Fruit fly (Drosophila melanogaster) whole organism, embryonic: ENCODE measurements around the gene Dh31.

Experiments
- Aef1 ChIP-seq: fragments of 200-800 bp; sonication (Bioruptor generic); IDR thresholded peaks from 3 replicates; pipeline ENCODE4 v1.3.6; 2022; ENCODE audit warnings: missing biosample characterization, missing genetic modification characterization
- Awh ChIP-seq: fragments of 200-800 bp; sonication (Bioruptor generic); IDR thresholded peaks from 2 replicates; pipeline ENCODE4, ENCODE4 v1.3.6; 2022; ENCODE audit warnings: missing biosample characterization, missing genetic modification characterization
- CG11093 ChIP-seq: fragments of 200-800 bp; sonication (Bioruptor generic); IDR thresholded peaks from 3 replicates; pipeline ENCODE4 v1.3.6; 2022; ENCODE audit warnings: missing biosample characterization, missing genetic modification characterization
- CG12299 ChIP-seq: fragments of 200-800 bp; sonication (Bioruptor generic); optimal IDR thresholded peaks from 2 replicates; lab custom pipeline; 2018; ENCODE audit warnings: missing biosample characterization, mild to moderate bottlenecking, missing genetic modification characterization
- CG15073 ChIP-seq: fragments of 200-800 bp; sonication (Bioruptor generic); optimal IDR thresholded peaks from 2 replicates; lab custom pipeline; 2016; ENCODE audit warnings: missing biosample characterization, missing genetic modification characterization
- CG1529 ChIP-seq: fragments of 200-800 bp; sonication (Bioruptor generic); optimal IDR thresholded peaks from 3 replicates; lab custom pipeline; 2018; ENCODE audit warnings: missing biosample characterization, missing genetic modification characterization
- CG1647 ChIP-seq: fragments of 200-800 bp; sonication (Bioruptor generic); optimal IDR thresholded peaks from 3 replicates; lab custom pipeline; 2016; ENCODE audit warnings: missing biosample characterization, missing genetic modification characterization
- CG16779 ChIP-seq: fragments of 200-800 bp; sonication (Bioruptor generic); IDR thresholded peaks from 2 replicates; pipeline ENCODE4 v1.3.6; 2022; ENCODE audit warnings: missing biosample characterization, missing genetic modification characterization
- CG17802 ChIP-seq: fragments of 200-800 bp; sonication (Bioruptor generic); optimal IDR thresholded peaks from 2 replicates; lab custom pipeline; 2018; ENCODE audit warnings: missing biosample characterization, mild to moderate bottlenecking, missing genetic modification characterization, moderate library complexity
- CG18599 ChIP-seq: fragments of 200-800 bp; sonication (Bioruptor generic); optimal IDR thresholded peaks from 3 replicates; lab custom pipeline; 2017; ENCODE audit warnings: missing biosample characterization, missing genetic modification characterization, mild to moderate bottlenecking, moderate library complexity, missing genetic modification reagents
- CG30403 ChIP-seq: fragments of 200-800 bp; sonication (Bioruptor generic); optimal IDR thresholded peaks from 3 replicates; lab custom pipeline; 2016; ENCODE audit warnings: missing biosample characterization, missing genetic modification characterization
- CG31441 ChIP-seq: fragments of 200-800 bp; sonication (Bioruptor generic); IDR thresholded peaks from 2 replicates; pipeline ENCODE4 v1.3.6; 2022; ENCODE audit warnings: missing biosample characterization, missing genetic modification characterization
- CG3163 ChIP-seq: fragments of 200-800 bp; sonication (Bioruptor generic); optimal IDR thresholded peaks from 3 replicates; lab custom pipeline; 2016; ENCODE audit warnings: missing biosample characterization, missing genetic modification characterization
- CG32772 ChIP-seq: fragments of 200-800 bp; sonication (Bioruptor generic); IDR thresholded peaks from 2 replicates; pipeline ENCODE4 v1.3.6; 2022; ENCODE audit warnings: missing biosample characterization, missing genetic modification characterization
- CG4360 ChIP-seq: fragments of 200-800 bp; sonication (Bioruptor generic); IDR thresholded peaks from 2 replicates; pipeline ENCODE4 v1.3.6; 2022; ENCODE audit warnings: missing biosample characterization, missing genetic modification characterization
- CG6683 ChIP-seq: fragments of 200-800 bp; sonication (Bioruptor generic); optimal IDR thresholded peaks from 2 replicates; lab custom pipeline; 2017; ENCODE audit warnings: missing biosample characterization, mild to moderate bottlenecking, missing genetic modification characterization, missing genetic modification reagents
- CG6813 ChIP-seq: fragments of 200-800 bp; sonication (Bioruptor generic); optimal IDR thresholded peaks from 2 replicates; lab custom pipeline; 2017; ENCODE audit warnings: missing biosample characterization, missing genetic modification characterization, mild to moderate bottlenecking, moderate library complexity, missing genetic modification reagents
- Dbx ChIP-seq: fragments of 200-800 bp; sonication (Bioruptor generic); IDR thresholded peaks from 3 replicates; pipeline ENCODE4 v1.3.6; 2022; ENCODE audit warnings: missing biosample characterization, missing genetic modification characterization
- Dref ChIP-seq: fragments of 200-800 bp; sonication (Bioruptor generic); IDR thresholded peaks from 2 replicates; pipeline ENCODE4 v1.3.6; 2022; ENCODE audit warnings: missing biosample characterization, missing genetic modification characterization
- E2f2 ChIP-seq: fragments of 200-800 bp; sonication (Bioruptor generic); IDR thresholded peaks from 2 replicates; pipeline ENCODE4 v1.3.6; 2022; ENCODE audit warnings: missing biosample characterization, missing genetic modification characterization
- Ets97D ChIP-seq: fragments of 200-800 bp; sonication (Bioruptor generic); optimal IDR thresholded peaks from 3 replicates; lab custom pipeline; 2016; ENCODE audit warnings: missing biosample characterization, missing genetic modification characterization
- Hand ChIP-seq: fragments of 200-800 bp; sonication (Bioruptor generic); optimal IDR thresholded peaks from 2 replicates; lab custom pipeline; 2017; ENCODE audit warnings: mild to moderate bottlenecking, missing biosample characterization, missing genetic modification reagents, missing genetic modification characterization
- Jarid2 ChIP-seq: fragments of 200-800 bp; sonication (Bioruptor generic); optimal IDR thresholded peaks from 3 replicates; lab custom pipeline; 2017; ENCODE audit warnings: mild to moderate bottlenecking, missing biosample characterization, missing genetic modification reagents, missing genetic modification characterization
- Med ChIP-seq: fragments of 200-800 bp; sonication (Bioruptor generic); peaks from one replicate; lab custom pipeline; 2016; ENCODE audit warnings: missing biosample characterization, missing genetic modification characterization, mild to moderate bottlenecking, inconsistent platforms, moderate library complexity
- NC2β ChIP-seq: fragments of 200-800 bp; sonication (Bioruptor generic); optimal IDR thresholded peaks from 2 replicates; lab custom pipeline; 2016; ENCODE audit warnings: missing biosample characterization, missing genetic modification characterization
- Neu2 ChIP-seq: fragments of 200-800 bp; sonication (Bioruptor generic); optimal IDR thresholded peaks from 3 replicates; lab custom pipeline; 2016; ENCODE audit warnings: missing biosample characterization, missing genetic modification characterization, borderline replicate concordance
- Tbp ChIP-seq: fragments of >200 bp; optimal IDR thresholded peaks from 2 replicates; lab custom pipeline; 2018; ENCODE audit warnings: missing biosample characterization, missing genetic modification characterization
- Usf ChIP-seq: fragments of 200-800 bp; sonication (Bioruptor generic); optimal IDR thresholded peaks from 2 replicates; lab custom pipeline; 2017; ENCODE audit warnings: missing genotype, missing biosample characterization, missing genetic modification characterization
- Xbp1 ChIP-seq: fragments of 200-800 bp; sonication (Bioruptor generic); optimal IDR thresholded peaks from 3 replicates; lab custom pipeline; 2016; ENCODE audit warnings: missing biosample characterization, mild to moderate bottlenecking, missing genetic modification characterization
- Xrp1 ChIP-seq: fragments of 200-800 bp; sonication (Bioruptor generic); IDR thresholded peaks from 2 replicates; pipeline ENCODE4 v1.3.6; 2022; ENCODE audit warnings: missing biosample characterization, missing genetic modification characterization
- ara ChIP-seq: fragments of 200-800 bp; sonication (Bioruptor generic); IDR thresholded peaks from 2 replicates; pipeline ENCODE4 v1.3.6; 2022; ENCODE audit warnings: missing biosample characterization, missing genetic modification characterization
- az2 ChIP-seq: fragments of 200-800 bp; sonication (Bioruptor generic); optimal IDR thresholded peaks from 3 replicates; lab custom pipeline; 2016; ENCODE audit warnings: missing biosample characterization, missing genetic modification characterization
- chinmo ChIP-seq: fragments of 200-800 bp; sonication (Bioruptor generic); IDR thresholded peaks from 4 replicates; pipeline ENCODE4 v1.3.6; 2022; ENCODE audit warnings: missing biosample characterization, missing genetic modification characterization; ENCODE audit not compliant: partially characterized antibody
- dimm ChIP-seq: fragments of 200-800 bp; sonication (Bioruptor generic); IDR thresholded peaks from 2 replicates; pipeline ENCODE4 v1.3.6; 2022; ENCODE audit warnings: missing biosample characterization, missing genetic modification characterization
- fu2 ChIP-seq: fragments of 200-800 bp; sonication (Bioruptor generic); optimal IDR thresholded peaks from 2 replicates; lab custom pipeline; 2016; ENCODE audit warnings: missing biosample characterization, missing genetic modification characterization
- gcm ChIP-seq: fragments of 200-800 bp; sonication (Bioruptor generic); optimal IDR thresholded peaks from 2 replicates; lab custom pipeline; 2019; ENCODE audit warnings: missing biosample characterization, mild to moderate bottlenecking, missing genetic modification characterization, moderate library complexity
- gem ChIP-seq: fragments of 200-800 bp; sonication (Bioruptor generic); optimal IDR thresholded peaks from 2 replicates; lab custom pipeline; 2019; ENCODE audit warnings: missing biosample characterization, mild to moderate bottlenecking, missing genetic modification characterization, moderate library complexity
- ken ChIP-seq: fragments of 200-800 bp; sonication (Bioruptor generic); IDR thresholded peaks from 3 replicates; pipeline ENCODE4 v1.3.6; 2022; ENCODE audit warnings: missing biosample characterization, missing genetic modification characterization
- lola ChIP-seq, 3 experiments: fragments of >200 bp in 2 of 3; fragments of 200-800 bp in 1 of 3; sonication (Bioruptor generic) in 1 of 3; optimal IDR thresholded peaks; 2 replicates each; lab custom pipeline; 2017 to 2019; ENCODE audit warnings: missing biosample characterization in 3 of 3, missing genetic modification characterization in 3 of 3, mild to moderate bottlenecking in 1 of 3, moderate library complexity in 1 of 3
- maf-S ChIP-seq: fragments of 200-800 bp; sonication (Bioruptor generic); optimal IDR thresholded peaks from 2 replicates; lab custom pipeline; 2016; ENCODE audit warnings: missing biosample characterization, missing genetic modification characterization
- odd ChIP-seq: fragments of 200-800 bp; sonication (Bioruptor generic); optimal IDR thresholded peaks from 2 replicates; lab custom pipeline; 2017; ENCODE audit warnings: missing biosample characterization, mild to moderate bottlenecking, missing genetic modification characterization
- pita ChIP-seq: fragments of 200-800 bp; sonication (Bioruptor generic); optimal IDR thresholded peaks from 2 replicates; lab custom pipeline; 2017; ENCODE audit warnings: missing biosample characterization, mild to moderate bottlenecking, missing genetic modification characterization
- pzg ChIP-seq: fragments of 200-800 bp; sonication (Bioruptor generic); optimal IDR thresholded peaks from 3 replicates; lab custom pipeline; 2018; ENCODE audit warnings: missing biosample characterization, mild to moderate bottlenecking, missing genetic modification characterization, moderate library complexity
- scrt ChIP-seq: fragments of 200-800 bp; sonication (Bioruptor generic); optimal IDR thresholded peaks from 2 replicates; lab custom pipeline; 2018; ENCODE audit warnings: missing biosample characterization, mild to moderate bottlenecking, missing genetic modification characterization, moderate library complexity
- sens-2 ChIP-seq: fragments of 200-800 bp; sonication (Bioruptor generic); IDR thresholded peaks from 2 replicates; pipeline ENCODE4 v1.3.6; 2022; ENCODE audit warnings: missing biosample characterization, missing genetic modification characterization
- slp2 ChIP-seq: fragments of 200-800 bp; sonication (Bioruptor generic); optimal IDR thresholded peaks from 2 replicates; lab custom pipeline; 2016; ENCODE audit warnings: missing biosample characterization, missing genetic modification characterization
- so ChIP-seq: fragments of 200-800 bp; sonication (Bioruptor generic); IDR thresholded peaks from 3 replicates; pipeline ENCODE4 v1.3.6; 2022; ENCODE audit warnings: missing biosample characterization, missing genetic modification characterization
- sqz ChIP-seq: fragments of 200-800 bp; sonication (Bioruptor generic); optimal IDR thresholded peaks from 3 replicates; lab custom pipeline; 2018; ENCODE audit warnings: missing biosample characterization, mild to moderate bottlenecking, missing genetic modification characterization
- tap ChIP-seq: fragments of 200-800 bp; optimal IDR thresholded peaks from 3 replicates; lab custom pipeline; 2019; ENCODE audit warnings: missing biosample characterization, mild to moderate bottlenecking, missing genetic modification characterization, moderate library complexity
- twi ChIP-seq: fragments of 200-800 bp; optimal IDR thresholded peaks from 2 replicates; lab custom pipeline; 2019; ENCODE audit warnings: missing biosample characterization, mild to moderate bottlenecking, missing genetic modification characterization, moderate library complexity
- vnd ChIP-seq: fragments of 200-800 bp; sonication (Bioruptor generic); IDR thresholded peaks from 3 replicates; pipeline ENCODE4 v1.3.6; 2022; ENCODE audit warnings: missing biosample characterization, missing genetic modification characterization; ENCODE audit not compliant: partially characterized antibody
- wdn ChIP-seq: fragments of 200-800 bp; sonication (Bioruptor generic); IDR thresholded peaks from 2 replicates; pipeline ENCODE4 v1.3.6; 2022; ENCODE audit warnings: missing biosample characterization, missing genetic modification characterization

Gene Dh31

DNA sequence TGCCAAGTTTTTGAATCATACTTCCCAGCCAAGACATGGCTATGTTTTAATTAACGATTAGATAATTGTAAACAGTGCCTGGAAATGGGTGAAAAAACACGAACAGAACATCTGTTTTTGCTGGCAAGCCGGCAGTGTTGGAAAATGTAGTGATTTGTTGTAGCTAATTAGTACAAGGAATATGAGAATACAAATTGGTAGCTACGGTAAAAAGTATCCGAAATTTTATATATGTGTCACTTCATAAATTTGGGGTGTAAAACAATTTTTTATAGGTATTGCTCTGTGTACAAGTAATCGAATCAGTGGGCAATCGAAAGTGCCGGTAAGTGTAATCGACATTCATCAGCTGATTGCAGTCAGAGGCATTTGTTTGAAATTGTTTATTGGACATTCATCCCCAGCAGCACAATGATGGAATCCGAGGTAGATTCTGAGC is 10.6 kb upstream of the Dh31 start, which contains the start of the genes mRpL51 and Uba4 (continued):
- TF ChIP-seq gem (no peak), wdn (GFP tag; lab: Robert Waterston, UW) (no peak), Tbp (GFP tag; lab: Kevin White, UChicago) (no peak), sqz (GFP tag; lab: Kevin White, UChicago) (no peak), Xrp1 (no peak), Med (GFP tag; lab: Kevin White, UChicago) (peak; percentile 96), slp2 (GFP tag; lab: Kevin White, UChicago) (no peak), CG30403 (GFP tag; lab: Kevin White, UChicago) (peak; percentile 53), CG3163 (GFP tag; lab: Kevin White, UChicago) (no peak), so (GFP tag; lab: Robert Waterston, UW) (no peak), CG31441 (GFP tag; lab: Robert Waterston, UW) (0 out of 2 replicates have a peak, but pooled peaks have one; percentile 28), ken (GFP tag; lab: Robert Waterston, UW) (no peak), Hand (GFP tag; lab: Kevin White, UChicago) (peak; percentile 31), Dref (GFP tag; lab: Robert Waterston, UW) (peak; percentile 62), CG17802 (tag; lab: Kevin White, UChicago) (no peak), CG16779 (GFP tag; lab: Robert Waterston, UW) (no peak), Jarid2 (GFP tag; lab: Kevin White, UChicago) (no peak), twi (tag; lab: Kevin White, UChicago) (peak; percentile 63), Xbp1 (GFP tag; lab: Kevin White, UChicago) (peak; percentile 39), pita (GFP tag; lab: Kevin White, UChicago) (no peak), Awh (GFP tag; lab: Robert Waterston, UW) (no peak), Aef1 (no peak), CG6683 (GFP tag; lab: Kevin White, UChicago) (no peak), CG4360 (GFP tag; lab: Robert Waterston, UW) (no peak), ara (no peak), vnd (GFP tag; lab: Robert Waterston, UW) (peak; percentile 48; the same call in 1 of the 3 replicates), E2f2 (GFP tag; lab: Robert Waterston, UW) (peak; percentile 69), CG15073 (GFP tag; lab: Kevin White, UChicago) (no peak), CG12299 (tag; lab: Kevin White, UChicago) (peak; percentile 7), Ets97D (GFP tag; lab: Kevin White, UChicago) (peak; percentile 47), dimm (GFP tag; lab: Robert Waterston, UW) (no peak), NC2β (peak; percentile 39), CG1529 (GFP tag; lab: Kevin White, UChicago) (no peak), lola (GFP tag; optimal IDR thresholded peaks at IDR 0.05; lab: Kevin White, UChicago) (no peak), CG1647 (GFP tag; lab: Kevin White, UChicago) (no peak), chinmo (GFP tag; lab: Robert Waterston, UW) (0 out of 4 replicates have a peak, but pooled peaks have one; percentile 38), gcm (GFP tag; lab: Kevin White, UChicago) (no peak), az2 (GFP tag; lab: Kevin White, UChicago) (peak; percentile 31), CG11093 (GFP tag; lab: Robert Waterston, UW) (no peak), pzg (peak; percentile 71), tap (tag; lab: Kevin White, UChicago) (no peak), scrt (GFP tag; lab: Kevin White, UChicago) (no peak), CG18599 (GFP tag; lab: Kevin White, UChicago) (peak; percentile 67), CG6813 (no peak), odd (GFP tag; lab: Kevin White, UChicago) (peak; percentile 9), maf-S (no peak), sens-2 (GFP tag; lab: Robert Waterston, UW) (no peak), fu2 (GFP tag; lab: Kevin White, UChicago) (peak; percentile 34), Usf (no peak), Dbx (no peak), CG32772 (GFP tag; lab: Robert Waterston, UW) (no peak), Neu2 (GFP tag; lab: Kevin White, UChicago) (no peak)
